Fruit fly (Drosophila melanogaster): ENCODE data around the gene CG17328.

DNA sequence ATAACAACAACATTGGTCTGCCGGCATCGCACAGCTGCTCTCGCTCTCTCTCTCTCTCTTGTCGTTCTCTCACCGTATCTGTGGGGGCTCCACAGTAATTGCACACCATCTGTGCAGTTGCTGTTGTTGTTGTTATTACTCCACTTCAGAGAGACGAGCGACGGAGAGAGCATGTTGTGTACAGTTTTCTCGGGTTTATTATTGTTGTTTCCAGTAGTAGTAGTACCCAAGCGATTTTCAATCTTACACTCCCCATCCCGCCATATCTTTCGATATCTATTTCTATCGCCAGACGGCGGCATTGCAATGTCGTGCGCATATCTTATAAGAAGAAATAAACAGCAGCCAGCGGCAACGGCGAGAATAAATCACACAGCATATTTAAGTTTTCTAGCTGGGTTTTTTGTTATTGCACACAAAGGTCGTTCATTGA lies 31.6 kb upstream of the CG17328 start:
- TF ChIP-seq Clk (GFP tag; optimal IDR thresholded peaks at IDR 0.05) (no peak), CG5204 (GFP tag; optimal IDR thresholded peaks at IDR 0.05) (no peak), CG33017 (tag; optimal IDR thresholded peaks at IDR 0.05) (peak; percentile 25), Crg-1 (GFP tag; optimal IDR thresholded peaks at IDR 0.05) (no peak), cnc (optimal IDR thresholded peaks at IDR 0.05) (no peak), CG1620 (GFP tag; optimal IDR thresholded peaks at IDR 0.05) (no peak), CG7045 (GFP tag; optimal IDR thresholded peaks at IDR 0.05) (no peak), CG14711 (tag; optimal IDR thresholded peaks at IDR 0.05) (no peak), Hr96 (GFP tag; optimal IDR thresholded peaks at IDR 0.05) (no peak), CG12768 (GFP tag; optimal IDR thresholded peaks at IDR 0.05) (peak; percentile 17)

Measured in whole organism, adult.